Fruit fly (Drosophila melanogaster): ENCODE results near the gene CG7049.

The CG7049 gene

DNA sequence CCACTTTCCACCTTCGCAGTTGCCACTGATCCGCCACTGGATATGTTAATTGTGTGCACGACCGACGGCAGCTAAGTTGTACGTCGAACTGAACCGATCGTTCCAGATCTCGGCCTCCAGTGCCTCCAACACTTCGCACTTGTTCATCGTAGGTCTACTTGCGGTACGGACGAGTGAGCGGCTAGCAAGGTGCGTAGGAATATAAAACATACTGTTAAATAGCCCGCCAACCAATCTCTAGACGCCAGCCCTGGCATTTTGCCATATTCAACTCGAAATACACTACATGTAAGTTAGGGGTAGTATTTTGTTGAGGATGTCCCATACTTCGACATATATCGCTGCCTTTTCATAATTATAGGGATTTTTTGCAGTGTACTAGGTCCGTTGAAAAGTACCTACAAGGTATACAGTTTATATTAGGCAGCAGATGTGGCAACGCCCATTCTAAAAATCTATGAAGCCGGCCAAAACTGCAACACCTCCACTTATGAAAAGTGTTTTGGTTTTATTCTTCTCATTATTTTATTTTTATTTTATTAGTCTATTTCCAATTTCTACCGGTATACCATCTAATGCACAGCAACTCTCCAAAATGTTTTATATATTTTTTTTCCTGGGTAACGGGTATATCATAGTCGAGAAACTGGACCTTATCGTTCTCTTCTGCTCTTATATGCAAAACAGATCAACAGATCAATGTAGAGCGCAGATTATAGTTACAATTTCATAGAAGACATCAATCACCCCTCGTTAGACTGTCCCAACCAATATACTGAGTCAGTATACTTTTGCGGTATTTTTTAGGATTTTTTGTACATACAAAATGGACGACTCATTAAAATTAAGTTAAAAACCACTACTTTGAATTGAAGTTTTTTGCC lies 47.2 kb upstream of the CG7049 start, which contains the start of the genes pyx and CG33229 (continued):
- TF ChIP-seq CG11093 (GFP tag; IDR thresholded peaks at IDR 0.05) (peak; percentile 75), CG10147 (GFP tag; optimal IDR thresholded peaks at IDR 0.05) (peak; percentile 92), Optix (GFP tag; IDR thresholded peaks at IDR 0.05) (peak; percentile 71), br (optimal IDR thresholded peaks at IDR 0.05) (no peak), CG6791 (GFP tag; IDR thresholded peaks at IDR 0.05; ENCODE audit: partially characterized antibody) (peak; percentile 34; the same call in 1 of the 3 replicates), nom (GFP tag; optimal IDR thresholded peaks at IDR 0.05) (peak; percentile 7), CG43689 (GFP tag; IDR thresholded peaks at IDR 0.05) (peak; percentile 60), fd102C (GFP tag; optimal IDR thresholded peaks at IDR 0.05) (no peak), sima (GFP tag; optimal IDR thresholded peaks at IDR 0.05) (peak; percentile 41), CG2712 (tag; optimal IDR thresholded peaks at IDR 0.05) (peak; percentile 88), CG4282 (GFP tag; optimal IDR thresholded peaks at IDR 0.05) (no peak), ERR (GFP tag; optimal IDR thresholded peaks at IDR 0.05) (no peak), nerfin-2 (GFP tag; IDR thresholded peaks at IDR 0.05; ENCODE audit: partially characterized antibody) (no peak), B-H1 (GFP tag; IDR thresholded peaks at IDR 0.05) (peak; percentile 60; the same call in 2 of the 3 replicates), CG30403 (GFP tag; optimal IDR thresholded peaks at IDR 0.05) (peak; percentile 95), CG31224 (GFP tag; IDR thresholded peaks at IDR 0.05) (peak; percentile 79), CG12299 (tag; optimal IDR thresholded peaks at IDR 0.05) (peak; percentile 35), nerfin-1 (tag; optimal IDR thresholded peaks at IDR 0.05) (peak; percentile 62), fd64A (GFP tag; optimal IDR thresholded peaks at IDR 0.05) (no peak), schlank (tag; optimal IDR thresholded peaks at IDR 0.05) (peak; percentile 73), CG11247 (GFP tag; IDR thresholded peaks at IDR 0.05) (peak; percentile 68), CG10267 (tag; optimal IDR thresholded peaks at IDR 0.05) (peak; percentile 74), CG7271 (tag; optimal IDR thresholded peaks at IDR 0.05) (no peak), tgo (GFP tag; IDR thresholded peaks at IDR 0.05) (peak; percentile 86), Drgx (GFP tag; IDR thresholded peaks at IDR 0.05) (peak; percentile 77), NfI (GFP tag; optimal IDR thresholded peaks at IDR 0.05) (peak; percentile 88), bsh (GFP tag; optimal IDR thresholded peaks at IDR 0.05) (peak; percentile 46 to 75), Scr (GFP tag; IDR thresholded peaks at IDR 0.05; ENCODE audit: partially characterized antibody) (peak; percentile 19; the same call in 1 of the 2 replicates), Myb (GFP tag; optimal IDR thresholded peaks at IDR 0.05) (peak; percentile 59), CG13894 (tag; optimal IDR thresholded peaks at IDR 0.05) (peak; percentile 88), bab2 (GFP tag; optimal IDR thresholded peaks at IDR 0.05) (peak; percentile 87), tll (GFP tag; optimal IDR thresholded peaks at IDR 0.05) (no peak), z (GFP tag; IDR thresholded peaks at IDR 0.05) (no peak), CG5180 (GFP tag; optimal IDR thresholded peaks at IDR 0.05) (peak; percentile 73), ranshi (GFP tag; IDR thresholded peaks at IDR 0.05) (peak; percentile 80), Abd-B (GFP tag; optimal IDR thresholded peaks at IDR 0.05) (peak; percentile 91), CG18262 (tag; optimal IDR thresholded peaks at IDR 0.05) (peak; percentile 84), Hmx (GFP tag; optimal IDR thresholded peaks at IDR 0.05) (peak; percentile 75), CG10959 (GFP tag; IDR thresholded peaks at IDR 0.05) (0 out of 2 replicates have a peak, but pooled peaks have one; percentile 21), wek (GFP tag; optimal IDR thresholded peaks at IDR 0.05) (peak; percentile 98), ATbp (GFP tag; optimal IDR thresholded peaks at IDR 0.05) (peak; percentile 57), CG10462 (GFP tag; optimal IDR thresholded peaks at IDR 0.05) (peak; percentile 47), C15 (GFP tag; IDR thresholded peaks at IDR 0.05) (peak; percentile 66; the same call in 1 of the 3 replicates), CG7987 (GFP tag; optimal IDR thresholded peaks at IDR 0.05) (peak; percentile 18), CG9215 (GFP tag; IDR thresholded peaks at IDR 0.05) (peak; percentile 87), CG31441 (GFP tag; IDR thresholded peaks at IDR 0.05) (peak; percentile 80; the same call in 1 of the 2 replicates), toy (GFP tag; IDR thresholded peaks at IDR 0.05) (peak; percentile 55; the same call in 1 of the 2 replicates), CG10543 (GFP tag; optimal IDR thresholded peaks at IDR 0.05) (peak; percentile 84)
